Fruit fly (Drosophila melanogaster) whole organism, embryonic: ENCODE measurements around the gene CG4338.

ENCODE experiments used
- Antp ChIP-seq: fragments of 200-800 bp; sonication (Bioruptor generic); optimal IDR thresholded peaks from 3 replicates; lab custom pipeline; 2016; ENCODE audit warnings: missing biosample characterization, missing genetic modification characterization
- B-H1 ChIP-seq: fragments of 200-800 bp; sonication (Bioruptor generic); IDR thresholded peaks from 3 replicates; pipeline ENCODE4 v1.3.6; 2022; ENCODE audit warnings: missing biosample characterization, missing genetic modification characterization
- CG10267 ChIP-seq: fragments of 200-800 bp; sonication (Bioruptor generic); optimal IDR thresholded peaks from 2 replicates; lab custom pipeline; 2018; ENCODE audit warnings: missing biosample characterization, mild to moderate bottlenecking, missing genetic modification characterization, moderate library complexity
- CG11504 ChIP-seq: fragments of 200-800 bp; sonication (Bioruptor generic); optimal IDR thresholded peaks from 3 replicates; lab custom pipeline; 2019; ENCODE audit warnings: missing biosample characterization, mild to moderate bottlenecking, missing genetic modification characterization, moderate library complexity
- CG13624 ChIP-seq: fragments of 200-800 bp; sonication (Bioruptor generic); optimal IDR thresholded peaks from 2 replicates; lab custom pipeline; 2016; ENCODE audit warnings: missing biosample characterization, missing genetic modification characterization
- CG14050 ChIP-seq: fragments of 200-800 bp; sonication (Bioruptor generic); IDR thresholded peaks from 3 replicates; pipeline ENCODE4 v1.3.6; 2022; ENCODE audit warnings: missing biosample characterization, missing genetic modification characterization
- CG2116 ChIP-seq: fragments of 200-800 bp; sonication (Bioruptor generic); optimal IDR thresholded peaks from 3 replicates; lab custom pipeline; 2018; ENCODE audit warnings: missing biosample characterization, mild to moderate bottlenecking, missing genetic modification characterization
- CG2199 ChIP-seq: fragments of 200-800 bp; sonication (Bioruptor generic); IDR thresholded peaks from 3 replicates; pipeline ENCODE4 v1.3.6; 2022; ENCODE audit warnings: missing biosample characterization, missing genetic modification characterization
- CG3065 ChIP-seq: fragments of 200-800 bp; sonication (Bioruptor generic); optimal IDR thresholded peaks from 2 replicates; lab custom pipeline; 2016; ENCODE audit warnings: missing biosample characterization, missing genetic modification characterization
- CG5245 ChIP-seq: fragments of 200-800 bp; sonication (Bioruptor generic); optimal IDR thresholded peaks from 3 replicates; lab custom pipeline; 2016; ENCODE audit warnings: missing biosample characterization, missing genetic modification characterization
- CG6791 ChIP-seq: fragments of 200-800 bp; sonication (Bioruptor generic); IDR thresholded peaks from 3 replicates; pipeline ENCODE4 v1.3.6; 2022; ENCODE audit warnings: missing biosample characterization, missing genetic modification characterization; ENCODE audit not compliant: partially characterized antibody
- CG7928 ChIP-seq: fragments of 200-800 bp; sonication (Bioruptor generic); optimal IDR thresholded peaks from 2 replicates; lab custom pipeline; 2017; ENCODE audit warnings: missing biosample characterization, mild to moderate bottlenecking, missing genetic modification characterization
- CG8290 ChIP-seq, 3 experiments: fragments of 200-800 bp; sonication (Bioruptor generic); optimal IDR thresholded peaks; 2 replicates each; lab custom pipeline; 2016 to 2019; ENCODE audit warnings: missing biosample characterization in 3 of 3, missing genetic modification characterization in 3 of 3, mild to moderate bottlenecking in 2 of 3, moderate library complexity in 1 of 3
- CG8359 ChIP-seq: fragments of 200-800 bp; sonication (Bioruptor generic); optimal IDR thresholded peaks from 2 replicates; lab custom pipeline; 2017; ENCODE audit warnings: missing biosample characterization, mild to moderate bottlenecking, missing genetic modification characterization, borderline replicate concordance
- CG8765 ChIP-seq: fragments of 200-800 bp; sonication (Bioruptor generic); IDR thresholded peaks from 2 replicates; pipeline ENCODE4 v1.3.6; 2022; ENCODE audit warnings: missing biosample characterization, missing genetic modification characterization
- D19A ChIP-seq: fragments of 200-800 bp; optimal IDR thresholded peaks from 3 replicates; lab custom pipeline; 2019; ENCODE audit warnings: missing biosample characterization, mild to moderate bottlenecking, missing genetic modification characterization, moderate library complexity
- Dfd ChIP-seq, 2 experiments: fragments of >200 bp; optimal IDR thresholded peaks; 2 replicates each; lab custom pipeline; 2017; ENCODE audit warnings: missing biosample characterization in 2 of 2, missing genetic modification characterization in 2 of 2
- Doc3 ChIP-seq: fragments of 200-800 bp; sonication (Bioruptor generic); IDR thresholded peaks from 3 replicates; pipeline ENCODE4 v1.3.6; 2022; ENCODE audit warnings: missing biosample characterization, missing genetic modification characterization; ENCODE audit not compliant: partially characterized antibody
- Eip74EF ChIP-seq, 2 experiments: fragments of 200-800 bp in 1 of 2; fragments of >200 bp in 1 of 2; sonication (Bioruptor generic) in 1 of 2; optimal IDR thresholded peaks; 2 replicates each; lab custom pipeline; 2017 to 2019; ENCODE audit warnings: missing biosample characterization in 2 of 2, missing genetic modification characterization in 2 of 2, mild to moderate bottlenecking in 1 of 2, moderate library complexity in 1 of 2
- HLHmδ ChIP-seq: fragments of 200-800 bp; sonication (Bioruptor generic); optimal IDR thresholded peaks from 2 replicates; lab custom pipeline; 2018; ENCODE audit warnings: missing biosample characterization, mild to moderate bottlenecking, missing genetic modification characterization, moderate library complexity
- Jarid2 ChIP-seq: fragments of 200-800 bp; sonication (Bioruptor generic); optimal IDR thresholded peaks from 3 replicates; lab custom pipeline; 2017; ENCODE audit warnings: mild to moderate bottlenecking, missing biosample characterization, missing genetic modification reagents, missing genetic modification characterization
- Lpt ChIP-seq: fragments of >200 bp; optimal IDR thresholded peaks from 2 replicates; lab custom pipeline; 2018; ENCODE audit warnings: missing biosample characterization, missing genetic modification characterization
- NC2α ChIP-seq: fragments of 200-800 bp; sonication (Bioruptor generic); optimal IDR thresholded peaks from 2 replicates; lab custom pipeline; 2016; ENCODE audit warnings: missing biosample characterization, missing genetic modification characterization
- Oli ChIP-seq: fragments of 200-800 bp; sonication (Bioruptor generic); optimal IDR thresholded peaks from 2 replicates; lab custom pipeline; 2018; ENCODE audit warnings: missing biosample characterization, mild to moderate bottlenecking, missing genetic modification characterization, moderate library complexity
- Sox102F ChIP-seq: fragments of 200-800 bp; sonication (Bioruptor generic); optimal IDR thresholded peaks from 2 replicates; lab custom pipeline; 2018; ENCODE audit warnings: missing biosample characterization, mild to moderate bottlenecking, missing genetic modification characterization, moderate library complexity
- TFAM ChIP-seq: fragments of 200-800 bp; sonication (Bioruptor generic); optimal IDR thresholded peaks from 2 replicates; lab custom pipeline; 2017; ENCODE audit warnings: missing biosample characterization, missing genetic modification characterization, inconsistent platforms
- Tbp ChIP-seq: fragments of >200 bp; optimal IDR thresholded peaks from 2 replicates; lab custom pipeline; 2018; ENCODE audit warnings: missing biosample characterization, missing genetic modification characterization
- YL-1 ChIP-seq: fragments of 200-800 bp; sonication (Bioruptor generic); optimal IDR thresholded peaks from 3 replicates; lab custom pipeline; 2017; ENCODE audit warnings: missing biosample characterization, mild to moderate bottlenecking, missing genetic modification characterization
- ase ChIP-seq: fragments of 200-800 bp; sonication (Bioruptor generic); IDR thresholded peaks from 3 replicates; pipeline ENCODE4 v1.3.6; 2022; ENCODE audit warnings: missing biosample characterization, missing genetic modification characterization
- corto ChIP-seq: fragments of 200-800 bp; sonication (Bioruptor generic); optimal IDR thresholded peaks from 2 replicates; lab custom pipeline; 2016; ENCODE audit warnings: missing biosample characterization, mild to moderate bottlenecking, missing genetic modification characterization, moderate library complexity
- croc ChIP-seq: fragments of 200-800 bp; sonication (Bioruptor generic); conservative IDR thresholded peaks from 3 replicates; pipeline ENCODE4 v1.3.6; 2022; ENCODE audit warnings: missing biosample characterization, missing genetic modification characterization
- eve ChIP-seq, 2 experiments: fragments of >200 bp; optimal IDR thresholded peaks; 2 replicates each; lab custom pipeline; 2017; ENCODE audit warnings: missing biosample characterization in 2 of 2, missing genetic modification characterization in 2 of 2
- fd64A ChIP-seq: fragments of 200-800 bp; sonication (Bioruptor generic); optimal IDR thresholded peaks from 3 replicates; lab custom pipeline; 2018; ENCODE audit warnings: missing biosample characterization, mild to moderate bottlenecking, missing genetic modification characterization
- gcm2 ChIP-seq: fragments of 200-800 bp; sonication (Bioruptor generic); optimal IDR thresholded peaks from 2 replicates; lab custom pipeline; 2016; ENCODE audit warnings: missing biosample characterization, missing genetic modification characterization
- gfzf ChIP-seq: fragments of 200-800 bp; sonication (Bioruptor generic); optimal IDR thresholded peaks from 2 replicates; lab custom pipeline; 2016; ENCODE audit warnings: missing biosample characterization, mild to moderate bottlenecking, missing genetic modification characterization, moderate library complexity
- ken ChIP-seq: fragments of 200-800 bp; sonication (Bioruptor generic); IDR thresholded peaks from 3 replicates; pipeline ENCODE4 v1.3.6; 2022; ENCODE audit warnings: missing biosample characterization, missing genetic modification characterization
- nom ChIP-seq: fragments of 200-800 bp; sonication (Bioruptor generic); optimal IDR thresholded peaks from 2 replicates; lab custom pipeline; 2017; ENCODE audit warnings: missing biosample characterization, missing genetic modification characterization, mild to moderate bottlenecking, moderate library complexity, missing genetic modification reagents
- prd ChIP-seq, 3 experiments: fragments of >200 bp in 2 of 3; fragments of 200-800 bp in 1 of 3; sonication (Bioruptor generic) in 1 of 3; optimal IDR thresholded peaks in 2 of 3; IDR thresholded peaks in 1 of 3; 2 replicates in 2 of 3; 3 replicates in 1 of 3; pipeline versions ENCODE4 v1.3.6 to Lab custom; 2017 to 2022; ENCODE audit warnings: missing biosample characterization in 1 of 3, missing genetic modification characterization in 1 of 3
- pum ChIP-seq: fragments of 200-800 bp; sonication (Bioruptor generic); optimal IDR thresholded peaks from 2 replicates; lab custom pipeline; 2016; ENCODE audit warnings: missing biosample characterization, missing genetic modification characterization
- pzg ChIP-seq: fragments of 200-800 bp; sonication (Bioruptor generic); optimal IDR thresholded peaks from 3 replicates; lab custom pipeline; 2018; ENCODE audit warnings: missing biosample characterization, mild to moderate bottlenecking, missing genetic modification characterization, moderate library complexity
- run ChIP-seq: fragments of 200-800 bp; sonication (Bioruptor generic); optimal IDR thresholded peaks from 3 replicates; lab custom pipeline; 2018; ENCODE audit warnings: missing biosample characterization, mild to moderate bottlenecking, missing genetic modification characterization
- sens ChIP-seq: fragments of 200-800 bp; sonication (Bioruptor generic); peaks from one replicate; lab custom pipeline; 2016; ENCODE audit warnings: missing biosample characterization, missing genetic modification characterization
- stwl ChIP-seq: fragments of 200-800 bp; sonication (Bioruptor generic); optimal IDR thresholded peaks from 3 replicates; lab custom pipeline; 2018; ENCODE audit warnings: missing biosample characterization, mild to moderate bottlenecking, missing genetic modification characterization, moderate library complexity
- tll ChIP-seq, 2 experiments: fragments of 200-800 bp in 1 of 2; fragments of >200 bp in 1 of 2; sonication (Bioruptor generic) in 1 of 2; optimal IDR thresholded peaks; 2 replicates each; lab custom pipeline; 2017 to 2019; ENCODE audit warnings: missing biosample characterization in 2 of 2, missing genetic modification characterization in 2 of 2, mild to moderate bottlenecking in 1 of 2, moderate library complexity in 1 of 2
- trh ChIP-seq: fragments of 200-800 bp; sonication (Bioruptor generic); optimal IDR thresholded peaks from 2 replicates; lab custom pipeline; 2016; ENCODE audit warnings: missing biosample characterization, missing genetic modification characterization
- z ChIP-seq: fragments of 200-800 bp; sonication (Bioruptor generic); IDR thresholded peaks from 3 replicates; pipeline ENCODE4 v1.3.6; 2022; ENCODE audit warnings: missing biosample characterization, missing genetic modification characterization
- zen ChIP-seq: fragments of 200-800 bp; sonication (Bioruptor generic); optimal IDR thresholded peaks from 3 replicates; lab custom pipeline; 2018; ENCODE audit warnings: missing biosample characterization, mild to moderate bottlenecking, missing genetic modification characterization, moderate library complexity
- zf30C ChIP-seq: fragments of 200-800 bp; sonication (Bioruptor generic); optimal IDR thresholded peaks from 3 replicates; lab custom pipeline; 2018; ENCODE audit warnings: missing biosample characterization, mild to moderate bottlenecking, missing genetic modification characterization

CG4338 gene

dm6 chr3R:15293005-15293877 lies 17.9 kb downstream of the CG4338 start (continued):
- TF ChIP-seq Tbp (GFP tag; lab: Kevin White, UChicago) = no peak
- peak; percentile 84 for TF ChIP-seq D19A (tag; lab: Kevin White, UChicago)
- no peak for TF ChIP-seq ken (GFP tag; lab: Robert Waterston, UW)
- TF ChIP-seq TFAM (GFP tag; lab: Kevin White, UChicago) = no peak
- no peak for TF ChIP-seq Lpt (GFP tag; lab: Kevin White, UChicago)
- no peak for TF ChIP-seq CG3065 (GFP tag; lab: Kevin White, UChicago)
- no peak for TF ChIP-seq CG5245 (GFP tag; lab: Kevin White, UChicago)
- TF ChIP-seq ase (GFP tag; lab: Robert Waterston, UW) = no peak
- TF ChIP-seq Oli = no peak
- no peak for TF ChIP-seq zen (tag; lab: Kevin White, UChicago)
- no peak for TF ChIP-seq HLHmδ
- TF ChIP-seq trh (GFP tag; lab: Kevin White, UChicago) = no peak
- no peak for TF ChIP-seq z (GFP tag; lab: Robert Waterston, UW)
- TF ChIP-seq Antp (GFP tag; lab: Kevin White, UChicago) = no peak
- peak; percentile 29 for TF ChIP-seq CG13624 (GFP tag; lab: Kevin White, UChicago)
- no peak for TF ChIP-seq CG6791 (GFP tag; lab: Robert Waterston, UW)
- no peak for TF ChIP-seq CG14050 (GFP tag; lab: Robert Waterston, UW)
- peak in 1 of 2 experiments; percentile 25 for TF ChIP-seq Eip74EF (GFP tag; optimal IDR thresholded peaks at IDR 0.05; lab: Kevin White, UChicago)
- TF ChIP-seq gcm2 (GFP tag; lab: Kevin White, UChicago) = no peak
- no peak for TF ChIP-seq Dfd (GFP tag; optimal IDR thresholded peaks at IDR 0.05; lab: Kevin White, UChicago)
- no peak for TF ChIP-seq gfzf (GFP tag; lab: Kevin White, UChicago)
- TF ChIP-seq nom (GFP tag; lab: Kevin White, UChicago) = peak; percentile 70
- TF ChIP-seq CG10267 (tag; lab: Kevin White, UChicago) = no peak
- TF ChIP-seq YL-1 (GFP tag; lab: Kevin White, UChicago) = no peak
- no peak for TF ChIP-seq CG2116 (GFP tag; lab: Kevin White, UChicago)
- peak; percentile 50 for TF ChIP-seq Sox102F (GFP tag; lab: Kevin White, UChicago)
- no peak for TF ChIP-seq Doc3
- TF ChIP-seq CG8359 (GFP tag; lab: Kevin White, UChicago) = no peak
- TF ChIP-seq CG7928 (GFP tag; lab: Kevin White, UChicago) = no peak
- TF ChIP-seq tll (GFP tag; optimal IDR thresholded peaks at IDR 0.05; lab: Kevin White, UChicago) = no peak
- no peak for TF ChIP-seq run (tag; lab: Kevin White, UChicago)
- TF ChIP-seq eve (GFP tag; optimal IDR thresholded peaks at IDR 0.05; lab: Kevin White, UChicago) = peak in 1 of 2 experiments; percentile 68
- TF ChIP-seq fd64A (GFP tag; lab: Kevin White, UChicago) = no peak
- no peak for TF ChIP-seq stwl (tag; lab: Kevin White, UChicago)
- TF ChIP-seq prd (optimal IDR thresholded peaks at IDR 0.05; lab: Kevin White, UChicago) = no peak
- TF ChIP-seq prd (GFP tag; IDR thresholded peaks at IDR 0.05; lab: Robert Waterston, UW) = no peak
- TF ChIP-seq NC2α (GFP tag; lab: Kevin White, UChicago) = no peak
- no peak for TF ChIP-seq zf30C (GFP tag; lab: Kevin White, UChicago)
- peak; percentile 77 for TF ChIP-seq sens
- no peak for TF ChIP-seq CG8765 (GFP tag; lab: Robert Waterston, UW)
- no peak for TF ChIP-seq CG11504 (tag; lab: Kevin White, UChicago)
- no peak for TF ChIP-seq CG8290 (GFP tag; optimal IDR thresholded peaks at IDR 0.05; lab: Kevin White, UChicago)
- no peak for TF ChIP-seq CG8290 (tag; optimal IDR thresholded peaks at IDR 0.05; lab: Kevin White, UChicago)
- peak; percentile 20 for TF ChIP-seq pum (GFP tag; lab: Kevin White, UChicago)
- peak; percentile 4 for TF ChIP-seq corto
- TF ChIP-seq Jarid2 (GFP tag; lab: Kevin White, UChicago) = no peak
- TF ChIP-seq croc (GFP tag; lab: Robert Waterston, UW) = no peak
- TF ChIP-seq B-H1 (GFP tag; lab: Robert Waterston, UW) = no peak
- no peak for TF ChIP-seq pzg (GFP tag; lab: Kevin White, UChicago)
- TF ChIP-seq CG2199 (GFP tag; lab: Robert Waterston, UW) = no peak
